Worm (Caenorhabditis elegans) whole organism, midembryonic: Measurements from ENCODE around the gene frpr-18.

Experiments
- T22C8.4 ChIP-seq: fragments of 200-800 bp; sonication (Bioruptor generic); IDR thresholded peaks from 2 replicates; pipeline ENCODE4 v1.3.6; 2022; ENCODE audit warnings: missing genetic modification characterization, missing compliant biosample characterization
- flt-1 ChIP-seq: fragments of 200-800 bp; sonication (Bioruptor generic); IDR thresholded peaks from 2 replicates; pipeline ENCODE4 v1.3.6; 2022; ENCODE audit warnings: missing genetic modification characterization, missing compliant biosample characterization
- klf-2 ChIP-seq: fragments of 200-800 bp; sonication (Bioruptor generic); conservative IDR thresholded peaks from 2 replicates; pipeline ENCODE4 v1.3.6; 2022; ENCODE audit warnings: missing genetic modification reagents, missing genetic modification characterization, missing compliant biosample characterization
- med-1 ChIP-seq: sonication (generic microtip); optimal IDR thresholded peaks from 2 replicates; lab custom pipeline; 2017; ENCODE audit warnings: missing genetic modification characterization, mild to moderate bottlenecking, missing compliant biosample characterization, antibody characterized with exemption, missing genetic modification reagents; ENCODE audit not compliant: insufficient read depth
- ref-1 ChIP-seq: fragments of 200-800 bp; sonication (Bioruptor generic); conservative IDR thresholded peaks from 2 replicates; pipeline ENCODE4 v1.3.6; 2022; ENCODE audit warnings: missing genetic modification reagents, missing genetic modification characterization, missing compliant biosample characterization
- tab-1 ChIP-seq: fragments of 200-800 bp; sonication (Bioruptor generic); IDR thresholded peaks from 2 replicates; pipeline ENCODE4 v1.3.6; 2022; ENCODE audit warnings: missing genetic modification characterization, missing compliant biosample characterization
- ztf-23 ChIP-seq: fragments of 200-800 bp; sonication (Bioruptor generic); IDR thresholded peaks from 2 replicates; pipeline ENCODE4 v1.3.6; 2022; ENCODE audit warnings: missing genetic modification reagents, missing genetic modification characterization, missing compliant biosample characterization
- ztf-29 ChIP-seq: fragments of 200-800 bp; sonication (Bioruptor generic); IDR thresholded peaks from 2 replicates; pipeline ENCODE4 v1.3.6; 2022; ENCODE audit warnings: missing genetic modification reagents, missing genetic modification characterization, missing compliant biosample characterization

DNA sequence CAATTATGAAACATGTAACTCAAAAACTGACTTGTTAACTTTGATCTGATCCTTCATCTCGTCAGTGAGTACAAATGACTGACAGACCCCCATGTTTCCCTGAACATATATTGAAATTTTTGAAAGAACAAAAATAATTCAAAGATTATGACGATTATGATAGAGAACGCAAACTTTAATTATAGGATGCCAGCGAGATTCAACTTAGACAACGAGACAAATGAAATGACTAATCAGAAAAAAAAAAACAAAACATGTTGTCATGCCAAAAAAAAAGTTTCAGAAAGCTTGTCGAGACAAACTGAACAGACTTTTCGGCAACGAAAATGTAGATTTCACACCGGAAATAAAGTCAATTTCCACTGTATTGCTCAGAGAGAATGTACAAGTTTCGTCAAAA lies 15.4 kb upstream of the frpr-18 start, which contains the start of gene gpa-10:
- TF ChIP-seq tab-1 (GFP tag; lab: Robert Waterston, UW) (no peak), ztf-29 (GFP tag; lab: Robert Waterston, UW) (no peak), klf-2 (no peak), T22C8.4 (GFP tag; lab: Robert Waterston, UW) (no peak), ref-1 (GFP tag; lab: Robert Waterston, UW) (no peak), med-1 (GFP tag; lab: Kevin White, UChicago) (no peak), flt-1 (no peak), ztf-23 (no peak)
